Worm (Caenorhabditis elegans) whole organism, midembryonic: ENCODE results near the gene mutd-1.

Experiments used
- T22C8.4 ChIP-seq: fragments of 200-800 bp; sonication (Bioruptor generic); IDR thresholded peaks from 2 replicates; pipeline ENCODE4 v1.3.6; 2022; ENCODE audit warnings: missing genetic modification characterization, missing compliant biosample characterization
- cog-1 ChIP-seq: sonication (generic microtip); optimal IDR thresholded peaks from 2 replicates; lab custom pipeline; 2016; ENCODE audit warnings: missing genetic modification characterization, missing compliant biosample characterization
- flt-1 ChIP-seq: fragments of 200-800 bp; sonication (Bioruptor generic); IDR thresholded peaks from 2 replicates; pipeline ENCODE4 v1.3.6; 2022; ENCODE audit warnings: missing genetic modification characterization, missing compliant biosample characterization
- klf-2 ChIP-seq: fragments of 200-800 bp; sonication (Bioruptor generic); conservative IDR thresholded peaks from 2 replicates; pipeline ENCODE4 v1.3.6; 2022; ENCODE audit warnings: missing genetic modification reagents, missing genetic modification characterization, missing compliant biosample characterization
- med-1 ChIP-seq: sonication (generic microtip); optimal IDR thresholded peaks from 2 replicates; lab custom pipeline; 2017; ENCODE audit warnings: missing genetic modification characterization, mild to moderate bottlenecking, missing compliant biosample characterization, antibody characterized with exemption, missing genetic modification reagents; ENCODE audit not compliant: insufficient read depth
- ref-1 ChIP-seq: fragments of 200-800 bp; sonication (Bioruptor generic); conservative IDR thresholded peaks from 2 replicates; pipeline ENCODE4 v1.3.6; 2022; ENCODE audit warnings: missing genetic modification reagents, missing genetic modification characterization, missing compliant biosample characterization
- tab-1 ChIP-seq: fragments of 200-800 bp; sonication (Bioruptor generic); IDR thresholded peaks from 2 replicates; pipeline ENCODE4 v1.3.6; 2022; ENCODE audit warnings: missing genetic modification characterization, missing compliant biosample characterization
- ztf-23 ChIP-seq: fragments of 200-800 bp; sonication (Bioruptor generic); IDR thresholded peaks from 2 replicates; pipeline ENCODE4 v1.3.6; 2022; ENCODE audit warnings: missing genetic modification reagents, missing genetic modification characterization, missing compliant biosample characterization
- ztf-29 ChIP-seq: fragments of 200-800 bp; sonication (Bioruptor generic); IDR thresholded peaks from 2 replicates; pipeline ENCODE4 v1.3.6; 2022; ENCODE audit warnings: missing genetic modification reagents, missing genetic modification characterization, missing compliant biosample characterization

mutd-1 gene

DNA sequence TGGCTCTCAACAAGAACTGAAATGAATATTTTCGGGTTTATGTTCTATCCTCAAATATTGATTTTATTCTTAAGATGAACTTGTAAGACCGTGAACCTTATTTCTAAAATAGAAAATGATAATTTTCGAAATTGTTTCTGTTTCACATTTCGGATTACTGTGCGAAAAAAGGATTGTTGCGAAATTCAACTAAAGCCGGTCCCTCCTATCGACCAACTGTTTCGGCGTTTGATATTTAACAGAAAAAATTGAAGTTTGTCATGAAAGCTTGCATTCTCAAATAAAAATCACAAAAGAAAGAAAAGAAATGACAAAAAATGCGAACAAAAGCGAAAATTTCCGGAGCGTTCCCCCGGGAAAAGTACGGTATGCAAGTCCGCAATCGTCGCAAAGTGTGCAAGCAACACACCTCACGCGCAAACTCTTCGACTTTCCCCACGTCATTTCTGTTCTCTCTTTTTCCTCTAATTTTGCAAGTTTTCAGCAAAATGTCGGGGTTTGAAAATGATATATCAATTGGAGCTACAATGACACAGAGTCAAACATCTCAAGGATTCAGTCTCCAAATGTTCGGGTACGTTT is 15.2 kb upstream of the mutd-1 start, which contains the start of gene C34D4.4:
TSS of gene C34D4.4 (plus strand) at position 342 of the 582 bp plus-strand sequence.
- TF ChIP-seq cog-1 (tag; lab: Kevin White, UChicago) (no peak), med-1 (GFP tag; lab: Kevin White, UChicago) (no peak), ztf-29 (GFP tag; lab: Robert Waterston, UW) (no peak), ref-1 (GFP tag; lab: Robert Waterston, UW) (no peak), tab-1 (GFP tag; lab: Robert Waterston, UW) (no peak), flt-1 (no peak), ztf-23 (GFP tag; lab: Robert Waterston, UW) (no peak), klf-2 (GFP tag; lab: Robert Waterston, UW) (no peak), T22C8.4 (GFP tag; lab: Robert Waterston, UW) (no peak)

DNA sequence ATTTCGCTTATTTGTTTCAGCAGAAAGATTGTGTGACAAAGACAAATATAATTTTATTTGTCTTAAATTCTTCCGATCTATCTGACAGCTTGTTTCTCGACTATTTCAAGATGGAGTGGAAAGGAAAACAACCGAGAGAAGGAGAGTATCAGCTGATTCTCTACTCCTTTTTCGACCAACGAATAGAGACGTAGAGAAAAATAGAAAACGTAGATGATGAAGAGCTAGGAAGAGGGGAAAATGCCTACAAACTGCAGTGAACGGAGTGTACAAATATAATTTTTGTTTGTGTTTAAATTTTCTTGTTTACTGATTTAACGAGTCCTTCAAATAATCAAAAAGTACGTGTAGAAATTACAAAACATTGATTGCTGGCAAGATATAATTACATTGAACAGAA is 13.8 kb upstream of the mutd-1 start:
- TF ChIP-seq klf-2 (GFP tag; lab: Robert Waterston, UW) (no peak), tab-1 (GFP tag; lab: Robert Waterston, UW) (no peak), ref-1 (GFP tag; lab: Robert Waterston, UW) (no peak), ztf-23 (GFP tag; lab: Robert Waterston, UW) (no peak), cog-1 (tag; lab: Kevin White, UChicago) (no peak), T22C8.4 (GFP tag; lab: Robert Waterston, UW) (no peak), flt-1 (no peak), med-1 (GFP tag; lab: Kevin White, UChicago) (no peak), ztf-29 (GFP tag; lab: Robert Waterston, UW) (no peak)

DNA sequence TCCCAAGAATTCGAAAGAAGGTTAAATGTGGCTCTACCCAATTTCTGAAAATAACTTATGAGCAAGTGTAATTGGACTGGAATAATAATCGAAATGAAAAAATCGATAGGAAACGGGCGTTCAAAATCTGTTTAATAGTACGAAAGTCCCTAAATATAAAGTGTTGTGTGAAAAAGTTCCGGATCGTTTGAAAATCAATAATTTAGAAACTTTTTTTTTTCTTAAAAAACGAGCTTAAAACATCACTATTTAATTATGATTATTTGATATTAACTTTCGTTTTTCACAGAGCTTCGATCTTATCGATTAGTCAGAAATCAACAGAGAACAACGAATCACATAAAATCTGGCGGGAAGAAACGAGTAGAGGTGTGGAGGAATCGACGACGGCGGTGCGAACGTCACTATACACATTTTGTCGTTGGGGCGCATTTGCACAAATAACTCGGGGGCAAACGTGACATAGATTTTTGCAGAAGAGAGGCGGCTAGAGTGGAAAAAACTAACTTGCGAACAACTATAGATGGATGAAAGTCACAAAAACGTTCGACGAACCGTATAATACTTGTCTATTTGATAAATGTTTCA is 10.9 kb upstream of the mutd-1 start, which contains the start of gene hecd-1:
TSS of gene hecd-1 (minus strand) at position 51 of the 588 bp plus-strand sequence.
- TF ChIP-seq ztf-29 (GFP tag; lab: Robert Waterston, UW) (no peak), cog-1 (tag; lab: Kevin White, UChicago) (no peak), tab-1 (GFP tag; lab: Robert Waterston, UW) (no peak), T22C8.4 (GFP tag; lab: Robert Waterston, UW) (no peak), ztf-23 (GFP tag; lab: Robert Waterston, UW) (no peak), klf-2 (GFP tag; lab: Robert Waterston, UW) (no peak), flt-1 (no peak), ref-1 (GFP tag; lab: Robert Waterston, UW) (no peak), med-1 (GFP tag; lab: Kevin White, UChicago) (no peak)

DNA sequence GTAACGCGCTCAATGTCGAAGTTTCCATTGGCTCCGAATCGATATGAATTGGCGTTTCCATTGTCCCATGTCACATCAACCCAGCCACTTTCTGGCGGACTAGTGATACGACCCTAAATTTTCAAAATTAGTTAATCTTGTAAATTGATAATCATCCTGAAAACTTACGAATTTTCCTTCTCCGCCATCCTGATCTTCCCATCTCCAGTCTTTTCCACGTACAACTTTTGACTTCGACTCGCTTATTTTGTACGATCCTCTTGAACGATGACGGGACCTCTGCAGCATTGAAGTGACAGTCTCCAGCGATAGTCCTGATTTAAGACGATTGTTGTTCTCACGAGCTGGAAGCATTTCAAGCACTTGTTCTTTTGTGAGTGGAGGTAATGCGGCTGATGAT is 5.3 kb upstream of the mutd-1 start:
- TF ChIP-seq ztf-29 (GFP tag; lab: Robert Waterston, UW) (no peak), klf-2 (GFP tag; lab: Robert Waterston, UW) (no peak), flt-1 (no peak), med-1 (GFP tag; lab: Kevin White, UChicago) (no peak), T22C8.4 (GFP tag; lab: Robert Waterston, UW) (no peak), tab-1 (GFP tag; lab: Robert Waterston, UW) (no peak), ztf-23 (GFP tag; lab: Robert Waterston, UW) (no peak), cog-1 (tag; lab: Kevin White, UChicago) (no peak), ref-1 (GFP tag; lab: Robert Waterston, UW) (no peak)

DNA sequence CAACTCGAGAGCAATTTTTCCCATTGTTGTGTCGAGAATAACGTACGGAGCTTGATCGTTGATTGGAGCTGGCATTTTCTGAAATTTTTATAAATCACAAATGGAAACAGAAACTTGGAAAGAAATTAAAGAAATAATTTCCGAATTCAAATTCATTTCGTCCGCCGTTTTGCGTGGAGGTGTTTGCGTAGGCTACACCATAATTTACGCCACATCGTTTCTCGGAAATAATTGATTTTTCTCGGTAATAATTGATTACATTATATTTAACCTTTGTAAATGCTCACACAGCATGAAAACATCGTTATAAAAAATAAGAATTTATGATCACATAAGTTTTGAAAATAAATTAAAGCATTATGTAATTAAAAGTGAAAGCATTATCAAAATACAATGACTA is 743 bp downstream of the mutd-1 start, which contains the start of gene cyn-12:
TSS of gene cyn-12 (minus strand) at position 78 of the 400 bp plus-strand sequence.
- TF ChIP-seq T22C8.4 (GFP tag; lab: Robert Waterston, UW) (peak; percentile 42; the same call in 1 of the 2 replicates), cog-1 (tag; lab: Kevin White, UChicago) (no peak)

DNA sequence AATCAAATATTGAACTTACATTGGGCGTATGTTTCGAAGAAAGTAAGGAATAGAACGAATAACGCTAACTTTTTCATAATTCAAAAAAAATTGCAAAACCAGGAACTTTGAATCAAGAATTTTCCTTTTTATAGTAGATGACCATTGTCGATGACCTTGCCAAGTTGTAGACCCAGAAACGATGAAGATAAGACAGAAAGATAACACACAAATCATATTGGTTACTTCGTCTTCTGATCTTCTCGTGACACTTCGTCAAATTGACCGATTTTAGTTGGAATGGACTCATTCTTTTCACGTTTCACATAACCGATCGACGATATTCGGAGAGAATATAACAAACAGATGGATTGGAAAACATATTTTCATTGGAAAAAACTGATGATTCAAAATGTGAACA is 2.1 kb downstream of the mutd-1 start, which contains the start of gene grsp-3:
TSS of gene grsp-3 (minus strand) at position 149 of the 400 bp plus-strand sequence.
- no peak for TF ChIP-seq T22C8.4 (GFP tag; lab: Robert Waterston, UW)
- TF ChIP-seq med-1 (GFP tag; lab: Kevin White, UChicago) = no peak
- TF ChIP-seq klf-2 (GFP tag; lab: Robert Waterston, UW) = no peak
- TF ChIP-seq ztf-23 (GFP tag; lab: Robert Waterston, UW) = no peak
- TF ChIP-seq cog-1 (tag; lab: Kevin White, UChicago) = no peak
- TF ChIP-seq ref-1 (GFP tag; lab: Robert Waterston, UW) = no peak

DNA sequence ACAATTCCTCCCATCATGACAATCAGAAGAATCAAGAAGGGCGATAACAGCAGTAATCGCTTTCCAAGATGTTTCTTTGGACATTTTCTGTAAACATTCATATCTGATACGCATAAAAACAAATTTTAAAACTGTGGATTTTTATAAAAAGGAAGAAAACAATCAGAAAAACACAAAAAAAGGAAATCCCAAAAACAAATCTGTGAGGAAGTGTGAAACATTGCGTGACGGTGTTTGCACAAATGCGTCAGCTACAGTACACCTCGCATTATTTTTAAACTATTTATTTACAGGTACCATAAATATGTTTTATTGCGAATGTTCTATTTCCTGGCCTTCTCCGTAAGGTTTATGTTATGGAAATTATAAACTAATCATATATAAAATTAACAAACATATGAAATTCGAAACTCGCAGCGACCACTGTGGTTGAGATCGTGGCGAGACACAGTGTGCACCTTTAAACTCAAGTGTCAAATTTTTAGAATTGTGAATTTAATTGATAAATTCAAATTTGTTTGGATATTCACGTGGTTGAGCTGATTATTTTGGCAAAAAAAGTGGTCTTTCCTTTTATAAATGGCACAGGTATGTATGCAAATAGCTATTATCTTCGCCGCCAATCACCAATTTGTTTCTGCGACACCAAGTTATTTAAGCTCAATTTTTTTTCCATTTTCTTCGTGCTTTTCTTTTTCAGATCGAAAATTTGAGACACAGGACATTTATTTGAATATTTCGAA is 12.4 kb downstream of the mutd-1 start, which contains the start of the genes C34D4.10 and str-48:
TSS of gene C34D4.10 (minus strand) at position 101 of the 743 bp plus-strand sequence.
TSS of gene str-48 (plus strand) at position 693 of the 743 bp plus-strand sequence.
- TF ChIP-seq tab-1 (GFP tag; lab: Robert Waterston, UW) (no peak), flt-1 (no peak), ztf-23 (GFP tag; lab: Robert Waterston, UW) (no peak), ztf-29 (GFP tag; lab: Robert Waterston, UW) (no peak), ref-1 (GFP tag; lab: Robert Waterston, UW) (no peak), cog-1 (tag; lab: Kevin White, UChicago) (no peak), T22C8.4 (GFP tag; lab: Robert Waterston, UW) (no peak), med-1 (GFP tag; lab: Kevin White, UChicago) (no peak), klf-2 (GFP tag; lab: Robert Waterston, UW) (no peak)

DNA sequence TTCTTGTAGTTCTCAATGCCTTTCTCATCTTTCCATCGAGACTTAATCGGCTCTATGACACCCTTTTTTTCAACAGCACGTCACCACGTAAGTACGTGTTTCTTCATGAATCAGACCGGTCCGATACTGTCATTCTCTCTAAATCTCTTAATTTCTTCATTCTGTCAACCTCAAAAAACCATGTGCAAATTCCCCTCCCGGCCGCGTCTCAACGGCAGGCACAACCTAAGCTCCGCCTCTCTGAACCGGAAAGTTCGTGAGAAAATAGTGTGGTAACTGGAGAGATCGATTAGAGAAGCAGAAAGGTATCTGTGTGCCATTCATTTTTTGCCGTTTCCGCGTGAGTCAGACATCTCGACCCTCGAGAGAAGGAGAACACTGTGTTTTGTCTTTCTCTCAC is 19.3 kb downstream of the mutd-1 start, which contains the start of gene nas-8:
TSS of gene nas-8 (plus strand) at position 301 of the 400 bp plus-strand sequence.
- TF ChIP-seq flt-1 (no peak), ztf-29 (GFP tag; lab: Robert Waterston, UW) (no peak), cog-1 (tag; lab: Kevin White, UChicago) (no peak), tab-1 (GFP tag; lab: Robert Waterston, UW) (no peak), ref-1 (GFP tag; lab: Robert Waterston, UW) (no peak), T22C8.4 (GFP tag; lab: Robert Waterston, UW) (no peak), ztf-23 (GFP tag; lab: Robert Waterston, UW) (no peak), klf-2 (GFP tag; lab: Robert Waterston, UW) (no peak), med-1 (GFP tag; lab: Kevin White, UChicago) (no peak)
